Worm (Caenorhabditis elegans) whole organism, L3 larva: Measurements from ENCODE around the gene fbxa-63.
"Not testable (repeated sequence)": the region's sequence is repeated elsewhere in the genome, so short reads cannot be mapped to it uniquely, and the experiment has no call there.

Experiments
- ZK546.5 ChIP-seq: sonication (generic microtip); optimal IDR thresholded peaks from 2 replicates; lab custom pipeline; 2017; ENCODE audit warnings: missing biosample characterization, missing genetic modification characterization
- elt-3 ChIP-seq, 3 experiments: fragments of 150-350 bp in 1 of 3; sonication (generic microtip) in 2 of 3; optimal IDR thresholded peaks; 2 replicates in 2 of 3; 4 replicates in 1 of 3; lab custom pipeline; 2014 to 2017; ENCODE audit warnings: missing biosample characterization in 3 of 3, missing genetic modification characterization in 3 of 3
- lin-15B ChIP-seq: fragments of 150-350 bp; optimal IDR thresholded peaks from 2 replicates; lab custom pipeline; 2014; ENCODE audit warnings: missing biosample characterization, missing genetic modification characterization
- lsy-12 ChIP-seq: sonication (generic microtip); optimal IDR thresholded peaks from 2 replicates; lab custom pipeline; 2016; ENCODE audit warnings: mild to moderate bottlenecking, missing genetic modification characterization, missing compliant biosample characterization
- mdl-1 ChIP-seq: fragments of 150-350 bp; optimal IDR thresholded peaks from 2 replicates; lab custom pipeline; 2014; ENCODE audit warnings: missing biosample characterization, missing genetic modification characterization
- nhr-11 ChIP-seq: fragments of 150-350 bp; optimal IDR thresholded peaks from 2 replicates; lab custom pipeline; 2014; ENCODE audit warnings: missing biosample characterization, missing genetic modification characterization
- snpc-4 ChIP-seq: fragments of 150-350 bp; optimal IDR thresholded peaks from 2 replicates; lab custom pipeline; 2014; ENCODE audit warnings: missing biosample characterization, missing genetic modification characterization
- unc-39 ChIP-seq: sonication (generic microtip); optimal IDR thresholded peaks from 4 replicates; lab custom pipeline; 2017; ENCODE audit warnings: missing biosample characterization, missing genetic modification characterization
- unc-62 ChIP-seq: fragments of 150-350 bp; sonication (generic microtip); optimal IDR thresholded peaks from 4 replicates; lab custom pipeline; 2014; ENCODE audit warnings: missing biosample characterization, missing genetic modification reagents, missing genetic modification characterization
- ztf-11 ChIP-seq: fragments of 150-350 bp; optimal IDR thresholded peaks from 2 replicates; lab custom pipeline; 2014; ENCODE audit warnings: missing biosample characterization, missing genetic modification characterization

DNA sequence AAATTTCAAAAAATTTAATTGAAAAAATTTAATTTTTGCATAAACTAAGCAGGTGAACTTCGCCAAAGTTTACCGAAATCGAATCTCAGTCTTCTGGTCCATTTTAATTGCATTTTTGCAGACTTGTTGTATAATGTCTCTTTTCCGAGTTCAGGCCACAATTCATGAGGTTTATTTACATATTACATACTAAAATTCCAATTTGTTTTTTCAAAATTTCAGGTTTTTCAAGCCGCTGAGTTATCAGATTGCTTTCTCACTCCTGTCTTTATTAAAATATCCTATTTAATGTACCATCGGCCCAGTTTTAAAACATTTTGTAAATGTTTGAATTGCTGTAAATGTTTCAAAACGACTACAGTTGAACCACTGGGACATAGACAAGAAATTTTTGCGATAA is 13.2 kb downstream of the fbxa-63 start, which contains the start of gene fbxa-208:
- not testable (repeated sequence) for TF ChIP-seq elt-3 (tag; optimal IDR thresholded peaks at IDR 0.05; lab: Kevin White, UChicago); nhr-11; unc-39 (tag; lab: Kevin White, UChicago); ZK546.5 (tag; lab: Kevin White, UChicago); snpc-4 (tag; lab: Kevin White, UChicago); ztf-11 (tag; lab: Kevin White, UChicago); unc-62 (GFP tag; lab: Kevin White, UChicago); lsy-12 (tag; lab: Kevin White, UChicago); mdl-1 (tag; lab: Kevin White, UChicago); lin-15B (tag; lab: Kevin White, UChicago)
